Fruit fly (Drosophila melanogaster) whole organism, embryonic: ENCODE results near the gene Psn.

Source experiments
- B-H1 ChIP-seq: fragments of 200-800 bp; sonication (Bioruptor generic); IDR thresholded peaks from 3 replicates; pipeline ENCODE4 v1.3.6; 2022; ENCODE audit warnings: missing biosample characterization, missing genetic modification characterization
- CG10209 ChIP-seq: fragments of 200-800 bp; sonication (Bioruptor generic); optimal IDR thresholded peaks from 3 replicates; lab custom pipeline; 2017; ENCODE audit warnings: missing biosample characterization, mild to moderate bottlenecking, missing genetic modification characterization, missing genetic modification reagents
- CG10462 ChIP-seq: fragments of 200-800 bp; sonication (Bioruptor generic); optimal IDR thresholded peaks from 2 replicates; lab custom pipeline; 2016; ENCODE audit warnings: missing biosample characterization, missing genetic modification characterization
- CG10654 ChIP-seq: fragments of 200-800 bp; sonication (Bioruptor generic); optimal IDR thresholded peaks from 2 replicates; lab custom pipeline; 2016; ENCODE audit warnings: missing biosample characterization, missing genetic modification characterization
- CG12104 ChIP-seq: fragments of 200-800 bp; sonication (Bioruptor generic); optimal IDR thresholded peaks from 3 replicates; lab custom pipeline; 2016; ENCODE audit warnings: missing biosample characterization, missing genetic modification characterization
- CG14710 ChIP-seq: fragments of 200-800 bp; sonication (Bioruptor generic); optimal IDR thresholded peaks from 3 replicates; lab custom pipeline; 2019; ENCODE audit warnings: missing biosample characterization, mild to moderate bottlenecking, missing genetic modification characterization, moderate library complexity
- CG14965 ChIP-seq: fragments of 200-800 bp; sonication (Bioruptor generic); optimal IDR thresholded peaks from 2 replicates; lab custom pipeline; 2016; ENCODE audit warnings: missing biosample characterization, missing genetic modification characterization, borderline replicate concordance
- CG15073 ChIP-seq: fragments of 200-800 bp; sonication (Bioruptor generic); optimal IDR thresholded peaks from 2 replicates; lab custom pipeline; 2016; ENCODE audit warnings: missing biosample characterization, missing genetic modification characterization
- CG16863 ChIP-seq: fragments of 200-800 bp; sonication (Bioruptor generic); optimal IDR thresholded peaks from 3 replicates; lab custom pipeline; 2016; ENCODE audit warnings: missing biosample characterization, missing genetic modification characterization
- CG17328 ChIP-seq: fragments of 200-800 bp; sonication (Bioruptor generic); IDR thresholded peaks from 2 replicates; pipeline ENCODE4 v1.3.6; 2022; ENCODE audit warnings: missing biosample characterization, missing genetic modification characterization
- CG2202 ChIP-seq: fragments of 200-800 bp; sonication (Bioruptor generic); optimal IDR thresholded peaks from 2 replicates; lab custom pipeline; 2018; ENCODE audit warnings: missing biosample characterization, mild to moderate bottlenecking, missing genetic modification characterization
- CG30020 ChIP-seq: fragments of 200-800 bp; optimal IDR thresholded peaks from 2 replicates; lab custom pipeline; 2019; ENCODE audit warnings: missing biosample characterization, mild to moderate bottlenecking, missing genetic modification characterization, moderate library complexity
- CG32772 ChIP-seq: fragments of 200-800 bp; sonication (Bioruptor generic); IDR thresholded peaks from 2 replicates; pipeline ENCODE4 v1.3.6; 2022; ENCODE audit warnings: missing biosample characterization, missing genetic modification characterization
- CG34224 ChIP-seq: fragments of 200-800 bp; sonication (Bioruptor generic); IDR thresholded peaks from 3 replicates; pipeline ENCODE4 v1.3.6; 2022; ENCODE audit warnings: missing biosample characterization, missing genetic modification characterization; ENCODE audit not compliant: partially characterized antibody
- CG34376 ChIP-seq: fragments of 200-800 bp; sonication (Bioruptor generic); optimal IDR thresholded peaks from 2 replicates; lab custom pipeline; 2018; ENCODE audit warnings: missing biosample characterization, mild to moderate bottlenecking, missing genetic modification characterization
- CG7556 ChIP-seq: fragments of 200-800 bp; sonication (Bioruptor generic); optimal IDR thresholded peaks from 2 replicates; lab custom pipeline; 2017; ENCODE audit warnings: missing biosample characterization, mild to moderate bottlenecking, missing genetic modification characterization
- CG7745 ChIP-seq: fragments of 200-800 bp; sonication (Bioruptor generic); optimal IDR thresholded peaks from 2 replicates; lab custom pipeline; 2018; ENCODE audit warnings: missing biosample characterization, mild to moderate bottlenecking, missing genetic modification characterization, moderate library complexity
- CG8089 ChIP-seq: fragments of 200-800 bp; sonication (Bioruptor generic); optimal IDR thresholded peaks from 3 replicates; lab custom pipeline; 2016; ENCODE audit warnings: missing biosample characterization, missing genetic modification characterization
- CG9797 ChIP-seq: fragments of 200-800 bp; sonication (Bioruptor generic); optimal IDR thresholded peaks from 3 replicates; lab custom pipeline; 2018; ENCODE audit warnings: missing biosample characterization, mild to moderate bottlenecking, missing genetic modification characterization
- CrebB ChIP-seq: fragments of 200-800 bp; sonication (Bioruptor generic); optimal IDR thresholded peaks from 3 replicates; lab custom pipeline; 2018; ENCODE audit warnings: missing biosample characterization, mild to moderate bottlenecking, missing genetic modification characterization
- Dfd ChIP-seq, 2 experiments: fragments of >200 bp; optimal IDR thresholded peaks; 2 replicates each; lab custom pipeline; 2017; ENCODE audit warnings: missing biosample characterization in 2 of 2, missing genetic modification characterization in 2 of 2
- Dip3 ChIP-seq: fragments of 200-800 bp; sonication (Bioruptor generic); optimal IDR thresholded peaks from 3 replicates; lab custom pipeline; 2016; ENCODE audit warnings: missing biosample characterization, missing genetic modification characterization
- E2f1 ChIP-seq: fragments of 200-800 bp; sonication (Bioruptor generic); IDR thresholded peaks from 2 replicates; pipeline ENCODE4 v1.3.6; 2022; ENCODE audit warnings: missing biosample characterization, missing genetic modification characterization
- Fer1 ChIP-seq: fragments of 200-800 bp; sonication (Bioruptor generic); optimal IDR thresholded peaks from 2 replicates; lab custom pipeline; 2017; ENCODE audit warnings: missing biosample characterization, mild to moderate bottlenecking, missing genetic modification characterization
- HmgZ ChIP-seq: fragments of 200-800 bp; sonication (Bioruptor generic); optimal IDR thresholded peaks from 2 replicates; lab custom pipeline; 2018; ENCODE audit warnings: missing biosample characterization, mild to moderate bottlenecking, missing genetic modification characterization
- MBD-R2 ChIP-seq: fragments of 200-800 bp; sonication (Bioruptor generic); IDR thresholded peaks from 2 replicates; pipeline ENCODE4 v1.3.6; 2022; ENCODE audit warnings: missing biosample characterization, missing genetic modification characterization
- Med ChIP-seq: fragments of 200-800 bp; sonication (Bioruptor generic); peaks from one replicate; lab custom pipeline; 2016; ENCODE audit warnings: missing biosample characterization, missing genetic modification characterization, mild to moderate bottlenecking, inconsistent platforms, moderate library complexity
- Mes4 ChIP-seq: fragments of 200-800 bp; sonication (Bioruptor generic); optimal IDR thresholded peaks from 2 replicates; lab custom pipeline; 2016; ENCODE audit warnings: missing biosample characterization, missing genetic modification characterization
- Rfx ChIP-seq: fragments of 200-800 bp; sonication (Bioruptor generic); IDR thresholded peaks from 2 replicates; pipeline ENCODE4 v1.3.6; 2022; ENCODE audit warnings: missing biosample characterization, missing genetic modification characterization
- Vsx1 ChIP-seq: fragments of 200-800 bp; sonication (Bioruptor generic); optimal IDR thresholded peaks from 2 replicates; lab custom pipeline; 2017; ENCODE audit warnings: missing biosample characterization, mild to moderate bottlenecking, missing genetic modification characterization, missing genetic modification reagents
- YL-1 ChIP-seq: fragments of 200-800 bp; sonication (Bioruptor generic); optimal IDR thresholded peaks from 3 replicates; lab custom pipeline; 2017; ENCODE audit warnings: missing biosample characterization, mild to moderate bottlenecking, missing genetic modification characterization
- ato ChIP-seq: fragments of 200-800 bp; sonication (Bioruptor generic); IDR thresholded peaks from 2 replicates; pipeline ENCODE4 v1.3.6; 2022; ENCODE audit warnings: missing biosample characterization, missing genetic modification characterization; ENCODE audit not compliant: partially characterized antibody
- bab2 ChIP-seq: fragments of 200-800 bp; sonication (Bioruptor generic); optimal IDR thresholded peaks from 2 replicates; lab custom pipeline; 2016; ENCODE audit warnings: missing biosample characterization, missing genetic modification characterization
- bcd ChIP-seq: fragments of 200-800 bp; sonication (Bioruptor generic); optimal IDR thresholded peaks from 2 replicates; lab custom pipeline; 2017; ENCODE audit warnings: missing biosample characterization, mild to moderate bottlenecking, missing genetic modification characterization
- dmrt11E ChIP-seq: fragments of 200-800 bp; sonication (Bioruptor generic); optimal IDR thresholded peaks from 3 replicates; lab custom pipeline; 2018; ENCODE audit warnings: missing biosample characterization, mild to moderate bottlenecking, missing genetic modification characterization, moderate library complexity
- emc ChIP-seq: fragments of 200-800 bp; sonication (Bioruptor generic); optimal IDR thresholded peaks from 2 replicates; lab custom pipeline; 2016; ENCODE audit warnings: missing biosample characterization, missing genetic modification characterization
- esg ChIP-seq: fragments of 200-800 bp; sonication (Bioruptor generic); conservative IDR thresholded peaks from 2 replicates; pipeline ENCODE4 v1.3.6; 2022; ENCODE audit warnings: missing biosample characterization, missing genetic modification characterization
- eyg ChIP-seq: fragments of 200-800 bp; sonication (Bioruptor generic); optimal IDR thresholded peaks from 3 replicates; lab custom pipeline; 2016; ENCODE audit warnings: missing biosample characterization, missing genetic modification characterization
- fd3F ChIP-seq: fragments of 200-800 bp; sonication (Bioruptor generic); optimal IDR thresholded peaks from 2 replicates; lab custom pipeline; 2018; ENCODE audit warnings: missing biosample characterization, mild to moderate bottlenecking, missing genetic modification characterization, moderate library complexity
- jing ChIP-seq: fragments of 200-800 bp; sonication (Bioruptor generic); optimal IDR thresholded peaks from 2 replicates; lab custom pipeline; 2018; ENCODE audit warnings: missing biosample characterization, mild to moderate bottlenecking, missing genetic modification characterization
- lola ChIP-seq, 3 experiments: fragments of >200 bp in 2 of 3; fragments of 200-800 bp in 1 of 3; sonication (Bioruptor generic) in 1 of 3; optimal IDR thresholded peaks; 2 replicates each; lab custom pipeline; 2017 to 2019; ENCODE audit warnings: missing biosample characterization in 3 of 3, missing genetic modification characterization in 3 of 3, mild to moderate bottlenecking in 1 of 3, moderate library complexity in 1 of 3
- maf-S ChIP-seq: fragments of 200-800 bp; sonication (Bioruptor generic); optimal IDR thresholded peaks from 2 replicates; lab custom pipeline; 2016; ENCODE audit warnings: missing biosample characterization, missing genetic modification characterization
- onecut ChIP-seq: fragments of 200-800 bp; sonication (Bioruptor generic); IDR thresholded peaks from 2 replicates; pipeline ENCODE4 v1.3.6; 2022; ENCODE audit warnings: missing biosample characterization, missing genetic modification characterization
- phol ChIP-seq: fragments of 200-800 bp; sonication (Bioruptor generic); optimal IDR thresholded peaks from 3 replicates; lab custom pipeline; 2018; ENCODE audit warnings: missing biosample characterization, mild to moderate bottlenecking, missing genetic modification characterization, moderate library complexity
- sens ChIP-seq: fragments of 200-800 bp; sonication (Bioruptor generic); peaks from one replicate; lab custom pipeline; 2016; ENCODE audit warnings: missing biosample characterization, missing genetic modification characterization
- tll ChIP-seq, 2 experiments: fragments of 200-800 bp in 1 of 2; fragments of >200 bp in 1 of 2; sonication (Bioruptor generic) in 1 of 2; optimal IDR thresholded peaks; 2 replicates each; lab custom pipeline; 2017 to 2019; ENCODE audit warnings: missing biosample characterization in 2 of 2, missing genetic modification characterization in 2 of 2, mild to moderate bottlenecking in 1 of 2, moderate library complexity in 1 of 2
- toy ChIP-seq: fragments of 200-800 bp; sonication (Bioruptor generic); IDR thresholded peaks from 2 replicates; pipeline ENCODE4 v1.3.6; 2022; ENCODE audit warnings: missing biosample characterization, missing genetic modification characterization
- tx ChIP-seq: fragments of 200-800 bp; sonication (Bioruptor generic); optimal IDR thresholded peaks from 2 replicates; lab custom pipeline; 2016; ENCODE audit warnings: missing biosample characterization, missing genetic modification characterization
- zen ChIP-seq: fragments of 200-800 bp; sonication (Bioruptor generic); optimal IDR thresholded peaks from 3 replicates; lab custom pipeline; 2018; ENCODE audit warnings: missing biosample characterization, mild to moderate bottlenecking, missing genetic modification characterization, moderate library complexity

Psn gene

DNA sequence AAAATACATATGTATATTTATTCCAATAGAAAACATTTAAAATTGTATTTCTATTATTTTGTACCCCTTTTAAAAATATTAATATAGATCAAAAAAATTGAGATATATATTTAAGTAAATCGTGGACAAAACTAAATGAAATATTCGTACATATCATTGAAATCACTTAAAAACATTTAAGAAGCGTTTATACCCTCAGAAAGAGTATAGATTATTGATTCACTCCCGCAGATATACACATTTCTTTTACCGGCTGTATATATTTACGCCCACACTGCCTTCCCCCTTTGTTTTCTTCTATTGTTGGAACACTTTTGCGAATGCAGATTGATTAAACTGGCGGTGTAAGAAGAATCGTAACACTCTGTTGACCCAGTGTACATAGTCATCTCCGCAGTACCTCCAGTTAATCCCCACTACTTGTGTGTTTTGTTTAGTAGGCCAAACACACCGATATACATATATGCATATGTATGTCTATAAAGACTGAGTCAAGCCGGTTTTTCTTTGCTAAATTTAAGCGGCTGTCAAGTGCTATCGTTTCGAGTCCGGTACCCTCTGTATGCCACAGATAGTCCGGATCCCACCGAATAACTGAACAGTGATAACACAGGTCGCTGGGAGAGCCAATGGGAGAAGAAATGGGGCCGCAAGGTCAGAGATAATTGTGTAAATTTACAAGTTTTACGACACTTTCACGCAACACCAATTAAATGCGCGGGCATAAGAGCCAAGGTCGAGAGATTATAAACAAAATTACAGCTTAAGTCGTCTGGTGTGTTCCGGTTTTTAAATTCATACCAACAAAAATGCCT lies 39.4 kb downstream of the Psn start (continued):
- TF ChIP-seq CG12104 (GFP tag; lab: Kevin White, UChicago) (no peak), CG34376 (peak; percentile 22), tx (GFP tag; lab: Kevin White, UChicago) (no peak), sens (GFP tag; lab: Kevin White, UChicago) (peak; percentile 95), onecut (GFP tag; lab: Robert Waterston, UW) (peak; percentile 68), emc (GFP tag; lab: Kevin White, UChicago) (no peak), CG32772 (GFP tag; lab: Robert Waterston, UW) (no peak), Mes4 (peak; percentile 68), CG10654 (GFP tag; lab: Kevin White, UChicago) (peak; percentile 46), ato (GFP tag; lab: Robert Waterston, UW) (no peak), tll (GFP tag; optimal IDR thresholded peaks at IDR 0.05; lab: Kevin White, UChicago) (no peak), CG10462 (GFP tag; lab: Kevin White, UChicago) (peak; percentile 41), zen (tag; lab: Kevin White, UChicago) (peak; percentile 25), maf-S (peak; percentile 42), Rfx (GFP tag; lab: Robert Waterston, UW) (no peak; the same call in 1 of the 2 replicates), HmgZ (tag; lab: Kevin White, UChicago) (peak; percentile 14), lola (GFP tag; optimal IDR thresholded peaks at IDR 0.05; lab: Kevin White, UChicago) (peak in 1 of 3 experiments; percentile 49), B-H1 (no peak), Fer1 (GFP tag; lab: Kevin White, UChicago) (no peak), phol (tag; lab: Kevin White, UChicago) (peak; percentile 31), fd3F (GFP tag; lab: Kevin White, UChicago) (no peak), CG14965 (GFP tag; lab: Kevin White, UChicago) (peak; percentile 29), CG34224 (no peak), CG9797 (GFP tag; lab: Kevin White, UChicago) (no peak), YL-1 (GFP tag; lab: Kevin White, UChicago) (no peak), CG14710 (peak; percentile 16), CG7745 (tag; lab: Kevin White, UChicago) (peak; percentile 20), esg (GFP tag; lab: Robert Waterston, UW) (no peak), CG10209 (GFP tag; lab: Kevin White, UChicago) (peak; percentile 76), CG8089 (GFP tag; lab: Kevin White, UChicago) (peak; percentile 83), dmrt11E (tag; lab: Kevin White, UChicago) (peak; percentile 70), CG16863 (GFP tag; lab: Kevin White, UChicago) (peak; percentile 74), jing (no peak), E2f1 (GFP tag; lab: Robert Waterston, UW) (no peak), eyg (peak; percentile 60), bab2 (GFP tag; lab: Kevin White, UChicago) (peak; percentile 81), CG17328 (GFP tag; lab: Robert Waterston, UW) (peak; percentile 32; the same call in 1 of the 2 replicates), MBD-R2 (GFP tag; lab: Robert Waterston, UW) (no peak), CG2202 (tag; lab: Kevin White, UChicago) (peak; percentile 80), Dip3 (GFP tag; lab: Kevin White, UChicago) (no peak), Vsx1 (GFP tag; lab: Kevin White, UChicago) (peak; percentile 38), CG7556 (GFP tag; lab: Kevin White, UChicago) (peak; percentile 44), CG30020 (tag; lab: Kevin White, UChicago) (no peak), toy (GFP tag; lab: Robert Waterston, UW) (no peak), Med (peak; percentile 96), bcd (GFP tag; lab: Kevin White, UChicago) (peak; percentile 41), CG15073 (GFP tag; lab: Kevin White, UChicago) (no peak), CrebB (tag; lab: Kevin White, UChicago) (peak; percentile 69), Dfd (GFP tag; optimal IDR thresholded peaks at IDR 0.05; lab: Kevin White, UChicago) (no peak)
